Worm (Caenorhabditis elegans) whole organism, L2 larva: ENCODE data around the gene lem-2.

ENCODE experiments used
- aly-2 ChIP-seq: fragments of 150-350 bp; optimal IDR thresholded peaks from 2 replicates; lab custom pipeline; 2014; ENCODE audit warnings: missing biosample characterization, missing genetic modification characterization
- ama-1 ChIP-seq: fragments of 150-350 bp; optimal IDR thresholded peaks from 2 replicates; lab custom pipeline; 2018; ENCODE audit warnings: inconsistent platforms
- elt-3 ChIP-seq: sonication (generic microtip); optimal IDR thresholded peaks from 2 replicates; lab custom pipeline; 2017; ENCODE audit warnings: missing biosample characterization, missing genetic modification characterization
- lin-11 ChIP-seq: fragments of 150-350 bp; sonication (generic microtip); optimal IDR thresholded peaks from 2 replicates; lab custom pipeline; 2014; ENCODE audit warnings: missing biosample characterization, missing genetic modification characterization, inconsistent platforms, mixed read lengths
- lin-13 ChIP-seq: fragments of 150-350 bp; optimal IDR thresholded peaks from 2 replicates; lab custom pipeline; 2014; ENCODE audit warnings: missing biosample characterization, missing genetic modification reagents, missing genetic modification characterization
- lin-39 ChIP-seq: fragments of 150-350 bp; optimal IDR thresholded peaks from 2 replicates; lab custom pipeline; 2014; ENCODE audit warnings: missing biosample characterization, missing genetic modification reagents, missing genetic modification characterization
- mdl-1 ChIP-seq, 2 experiments: fragments of 150-350 bp in 1 of 2; sonication (generic microtip) in 1 of 2; optimal IDR thresholded peaks; 2 replicates each; lab custom pipeline; 2017; ENCODE audit warnings: missing biosample characterization in 2 of 2, missing genetic modification characterization in 2 of 2
- nhr-23 ChIP-seq: fragments of 150-350 bp; optimal IDR thresholded peaks from 2 replicates; lab custom pipeline; 2014; ENCODE audit warnings: missing biosample characterization, missing genetic modification reagents, missing genetic modification characterization
- sma-3 ChIP-seq: sonication (generic microtip); optimal IDR thresholded peaks from 2 replicates; lab custom pipeline; 2016; ENCODE audit warnings: missing genetic modification reagents, missing genetic modification characterization, missing compliant biosample characterization
- snpc-4 ChIP-seq: fragments of 150-350 bp; optimal IDR thresholded peaks from 2 replicates; lab custom pipeline; 2014; ENCODE audit warnings: missing biosample characterization, missing genetic modification characterization
- unc-62 ChIP-seq: fragments of 150-350 bp; optimal IDR thresholded peaks from 2 replicates; lab custom pipeline; 2014; ENCODE audit warnings: missing biosample characterization, missing genetic modification reagents, missing genetic modification characterization
- ztf-11 ChIP-seq: sonication (generic microtip); optimal IDR thresholded peaks from 2 replicates; lab custom pipeline; 2017; ENCODE audit warnings: missing biosample characterization, missing genetic modification characterization

DNA sequence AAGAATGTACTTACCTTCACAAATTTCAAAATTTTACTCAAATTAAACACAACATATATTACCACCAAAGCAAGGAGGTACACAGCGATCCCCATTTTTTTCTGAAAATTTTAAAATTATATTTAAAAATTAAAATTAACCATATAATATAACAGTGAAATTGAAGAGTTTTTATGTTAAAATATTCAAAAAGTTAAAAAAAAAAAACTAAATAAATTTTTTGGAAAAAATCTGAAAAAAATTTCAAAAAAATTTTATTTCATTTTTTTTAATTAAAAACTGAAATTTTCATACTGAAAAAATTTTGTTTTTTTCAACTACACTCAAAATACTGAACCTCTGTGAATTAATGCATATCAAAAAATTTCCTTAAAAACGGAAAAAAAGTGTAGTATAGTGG is 46.4 kb upstream of the lem-2 start, which contains the start of gene cyp-37A1:
- TF ChIP-seq elt-3 (tag; lab: Kevin White, UChicago) (no peak), mdl-1 (tag; optimal IDR thresholded peaks at IDR 0.05; lab: Kevin White, UChicago) (no peak), ama-1 (no peak), lin-13 (GFP tag; lab: Kevin White, UChicago) (no peak), sma-3 (GFP tag; lab: Kevin White, UChicago) (no peak), ztf-11 (tag; lab: Kevin White, UChicago) (no peak), nhr-23 (tag; lab: Kevin White, UChicago) (no peak), lin-11 (tag; lab: Kevin White, UChicago) (no peak), snpc-4 (tag; lab: Kevin White, UChicago) (no peak), aly-2 (tag; lab: Kevin White, UChicago) (no peak), unc-62 (GFP tag; lab: Kevin White, UChicago) (no peak), lin-39 (tag; lab: Kevin White, UChicago) (no peak)
